Worm (Caenorhabditis elegans): Measurements from ENCODE around the gene K08D9.6.

Gene K08D9.6

DNA sequence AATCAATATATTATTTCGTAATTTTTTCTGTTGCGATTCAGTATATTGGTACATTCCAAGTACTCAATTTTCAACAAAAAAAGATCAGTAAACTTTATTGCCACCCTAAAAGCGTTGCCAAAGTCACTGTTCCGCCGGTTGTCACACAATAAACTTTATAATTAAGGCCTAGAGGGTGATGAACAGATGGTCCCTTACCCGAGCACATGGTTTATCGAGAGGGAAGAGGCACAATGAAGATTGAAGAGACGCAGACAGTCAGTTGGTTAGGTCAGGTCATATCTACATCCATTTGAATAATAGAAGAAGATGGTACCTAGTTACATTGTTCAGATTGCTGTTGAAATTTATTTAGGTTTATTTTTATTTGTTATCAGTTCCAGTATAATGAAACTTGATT lies 22.0 kb upstream of the K08D9.6 start:
- TF ChIP-seq mep-1 (tag; optimal IDR thresholded peaks at IDR 0.05) (peak; percentile 14), hlh-1 (tag; optimal IDR thresholded peaks at IDR 0.05) (peak; percentile 87), ham-2 (GFP tag; optimal IDR thresholded peaks at IDR 0.05) (no peak), lin-32 (GFP tag; optimal IDR thresholded peaks at IDR 0.05) (peak; percentile 88), nhr-2 (tag; optimal IDR thresholded peaks at IDR 0.05) (peak; percentile 61), zip-8 (tag; optimal IDR thresholded peaks at IDR 0.05) (no peak), cnd-1 (tag; optimal IDR thresholded peaks at IDR 0.05) (peak; percentile 93)

DNA sequence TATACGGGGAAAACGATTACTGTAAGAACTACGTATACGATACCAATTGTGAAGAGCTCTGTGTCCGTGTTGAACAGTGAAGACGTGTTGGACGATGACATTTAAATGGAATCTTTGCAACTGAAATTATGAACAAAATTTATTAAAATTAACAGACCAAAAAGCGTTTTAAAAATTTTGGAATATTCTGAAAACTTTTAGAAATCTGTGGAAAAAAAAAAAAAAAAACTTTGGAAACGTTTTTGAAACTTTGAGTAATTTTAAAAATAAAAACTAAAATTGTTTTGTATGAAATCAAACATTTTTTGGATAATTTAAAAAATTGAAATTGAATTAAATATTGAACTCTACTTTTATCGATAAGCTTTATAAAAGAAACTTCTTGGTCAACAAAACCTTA lies 21.3 kb upstream of the K08D9.6 start, which contains the start of gene srt-63:
Gene srt-63, minus strand, starts transcription at position 101 of the 400 bp plus-strand sequence.
- TF ChIP-seq mls-2 (tag; optimal IDR thresholded peaks at IDR 0.05) (no peak), ceh-83 (GFP tag; optimal IDR thresholded peaks at IDR 0.05) (no peak), pha-4 (tag; optimal IDR thresholded peaks at IDR 0.05) (no peak), unc-62 (GFP tag; optimal IDR thresholded peaks at IDR 0.05) (no peak), flh-1 (GFP tag; optimal IDR thresholded peaks at IDR 0.05) (no peak), mep-1 (tag; optimal IDR thresholded peaks at IDR 0.05) (no peak), bed-3 (GFP tag; optimal IDR thresholded peaks at IDR 0.05) (no peak), nhr-28 (tag; optimal IDR thresholded peaks at IDR 0.05) (no peak), hlh-1 (tag; optimal IDR thresholded peaks at IDR 0.05) (no peak), nhr-76 (tag; optimal IDR thresholded peaks at IDR 0.05) (no peak), lin-32 (GFP tag; optimal IDR thresholded peaks at IDR 0.05) (no peak), sem-2 (GFP tag; optimal IDR thresholded peaks at IDR 0.05) (no peak), cnd-1 (tag; optimal IDR thresholded peaks at IDR 0.05) (no peak), unc-39 (tag; optimal IDR thresholded peaks at IDR 0.05) (no peak), zip-8 (tag; optimal IDR thresholded peaks at IDR 0.05) (no peak), ham-2 (GFP tag; optimal IDR thresholded peaks at IDR 0.05) (no peak), ceh-39 (tag; optimal IDR thresholded peaks at IDR 0.05) (no peak), M03D4.4 (tag; optimal IDR thresholded peaks at IDR 0.05) (no peak), blmp-1 (tag; optimal IDR thresholded peaks at IDR 0.05) (no peak)

ce11 chrV:3250153-3250552 lies 15.4 kb upstream of the K08D9.6 start, which contains the start of gene T28A11.13:
Gene T28A11.13, minus strand, starts transcription at chrV:3250253.
- no peak for TF ChIP-seq ceh-39 (tag; optimal IDR thresholded peaks at IDR 0.05)
- no peak for TF ChIP-seq elt-3 (tag; optimal IDR thresholded peaks at IDR 0.05)
- no peak for TF ChIP-seq drap-1 (GFP tag; optimal IDR thresholded peaks at IDR 0.05)
- no peak for TF ChIP-seq zip-8 (tag; optimal IDR thresholded peaks at IDR 0.05)
- no peak for TF ChIP-seq snpc-4 (tag; optimal IDR thresholded peaks at IDR 0.05)
- TF ChIP-seq bed-3 (GFP tag; optimal IDR thresholded peaks at IDR 0.05) = no peak
- no peak for TF ChIP-seq lin-32 (GFP tag; optimal IDR thresholded peaks at IDR 0.05)
- TF ChIP-seq M03D4.4 (tag; optimal IDR thresholded peaks at IDR 0.05) = no peak
- no peak for TF ChIP-seq unc-62 (GFP tag; optimal IDR thresholded peaks at IDR 0.05)
- no peak for TF ChIP-seq nhr-12 (tag; optimal IDR thresholded peaks at IDR 0.05)
- TF ChIP-seq sptf-1 (tag; optimal IDR thresholded peaks at IDR 0.05) = no peak
- TF ChIP-seq lsy-2 (tag; optimal IDR thresholded peaks at IDR 0.05) = no peak
- TF ChIP-seq ham-2 (GFP tag; optimal IDR thresholded peaks at IDR 0.05) = no peak
- no peak for TF ChIP-seq blmp-1 (tag; optimal IDR thresholded peaks at IDR 0.05)
- TF ChIP-seq unc-120 (tag; optimal IDR thresholded peaks at IDR 0.05; ENCODE audit: poor library complexity, severe bottlenecking) = no peak
- TF ChIP-seq nhr-237 (tag; optimal IDR thresholded peaks at IDR 0.05) = no peak

- TF ChIP-seq nhr-237 (tag; optimal IDR thresholded peaks at IDR 0.05) = no peak
- no peak for TF ChIP-seq nhr-12 (tag; optimal IDR thresholded peaks at IDR 0.05)
- TF ChIP-seq elt-1 (tag; optimal IDR thresholded peaks at IDR 0.05; ENCODE audit: borderline replicate concordance, insufficient read depth) = no peak
- TF ChIP-seq elt-3 (tag; optimal IDR thresholded peaks at IDR 0.05) = no peak
- TF ChIP-seq unc-39 (tag; optimal IDR thresholded peaks at IDR 0.05) = no peak
- TF ChIP-seq flh-1 (GFP tag; optimal IDR thresholded peaks at IDR 0.05) = no peak
- TF ChIP-seq ceh-39 (tag; optimal IDR thresholded peaks at IDR 0.05) = no peak
- no peak for TF ChIP-seq nhr-28 (tag; optimal IDR thresholded peaks at IDR 0.05)
- no peak for TF ChIP-seq blmp-1 (tag; optimal IDR thresholded peaks at IDR 0.05)
- TF ChIP-seq nhr-76 (tag; optimal IDR thresholded peaks at IDR 0.05) = no peak
- TF ChIP-seq hlh-1 (tag; optimal IDR thresholded peaks at IDR 0.05) = no peak
- no peak for TF ChIP-seq ceh-83 (GFP tag; optimal IDR thresholded peaks at IDR 0.05)
- no peak for TF ChIP-seq ham-2 (GFP tag; optimal IDR thresholded peaks at IDR 0.05)
- TF ChIP-seq mab-5 (tag; optimal IDR thresholded peaks at IDR 0.05) = no peak
- no peak for TF ChIP-seq sem-2 (GFP tag; optimal IDR thresholded peaks at IDR 0.05)
- TF ChIP-seq mep-1 (tag; optimal IDR thresholded peaks at IDR 0.05) = no peak
- no peak for TF ChIP-seq zip-8 (tag; optimal IDR thresholded peaks at IDR 0.05)
- no peak for TF ChIP-seq M03D4.4 (tag; optimal IDR thresholded peaks at IDR 0.05)
- no peak for TF ChIP-seq lsy-2 (tag; optimal IDR thresholded peaks at IDR 0.05)
- TF ChIP-seq cnd-1 (tag; optimal IDR thresholded peaks at IDR 0.05) = no peak
Measured at ce11 chrV:3247515-3247914, 12.7 kb upstream of the K08D9.6 start, which contains the start of gene srj-8. Gene srj-8, plus strand, starts transcription at chrV:3247815.

- TF ChIP-seq mab-5 (tag; optimal IDR thresholded peaks at IDR 0.05) = no peak
- no peak for TF ChIP-seq elt-1 (tag; optimal IDR thresholded peaks at IDR 0.05; ENCODE audit: borderline replicate concordance, insufficient read depth)
- TF ChIP-seq lin-32 (GFP tag; optimal IDR thresholded peaks at IDR 0.05) = no peak
- no peak for TF ChIP-seq blmp-1 (tag; optimal IDR thresholded peaks at IDR 0.05)
- TF ChIP-seq drap-1 (GFP tag; optimal IDR thresholded peaks at IDR 0.05) = no peak
- no peak for TF ChIP-seq unc-120 (tag; optimal IDR thresholded peaks at IDR 0.05; ENCODE audit: poor library complexity, severe bottlenecking)
- TF ChIP-seq hlh-1 (tag; optimal IDR thresholded peaks at IDR 0.05) = no peak
- TF ChIP-seq ces-1 (GFP tag; optimal IDR thresholded peaks at IDR 0.05) = no peak
- TF ChIP-seq ceh-83 (GFP tag; optimal IDR thresholded peaks at IDR 0.05) = no peak
- no peak for TF ChIP-seq ztf-11 (tag; optimal IDR thresholded peaks at IDR 0.05)
Measured at ce11 chrV:3244703-3245102, 9.9 kb upstream of the K08D9.6 start, which contains the start of gene srj-7. Gene srj-7, plus strand, starts transcription at chrV:3245003.

All from whole organism, mixed stage, embryonic.